Fruit fly (Drosophila melanogaster) whole organism: Measurements from ENCODE around the gene CG7675.

ENCODE experiments used
- CG8478 ChIP-seq: fragments of >200 bp; optimal IDR thresholded peaks from 2 replicates; lab custom pipeline; 2018; ENCODE audit warnings: inconsistent platforms
- pan ChIP-seq: fragments of >200 bp; optimal IDR thresholded peaks from 2 replicates; lab custom pipeline; 2017
- psq ChIP-seq: fragments of >200 bp; optimal IDR thresholded peaks from 2 replicates; lab custom pipeline; 2017

DNA sequence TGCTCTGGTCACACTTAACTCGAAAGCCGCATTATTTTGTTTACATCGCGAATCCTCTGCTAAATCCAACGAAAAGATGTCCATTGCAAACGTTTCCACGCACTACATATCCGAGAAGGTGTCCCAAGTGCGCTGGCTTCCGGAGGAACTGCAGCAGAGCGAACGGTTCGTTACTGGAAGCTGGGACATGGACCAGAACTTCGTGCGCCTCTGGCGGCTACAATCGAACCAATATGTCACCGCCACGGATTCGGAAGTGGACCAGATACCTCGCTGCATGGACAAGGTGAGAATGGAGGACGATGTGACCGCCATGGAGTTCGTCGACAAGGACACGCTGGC lies 14.4 kb downstream of the CG7675 start:
- no peak for TF ChIP-seq pan
- TF ChIP-seq CG8478: no peak
- no peak for TF ChIP-seq psq
